Worm (Caenorhabditis elegans) whole organism, L1 larva: ENCODE data around the gene T19D12.9.
A peak's percentile ranks its signal among the peaks of the same experiment; 100 is the strongest.

ENCODE experiments used
- C04F5.9 ChIP-seq: sonication (generic microtip); optimal IDR thresholded peaks from 2 replicates; lab custom pipeline; 2016; ENCODE audit warnings: missing genetic modification characterization, missing compliant biosample characterization
- C16A3.4 ChIP-seq: fragments of 150-350 bp; optimal IDR thresholded peaks from 2 replicates; lab custom pipeline; 2014; ENCODE audit warnings: missing biosample characterization, missing genetic modification characterization
- C34B4.2 ChIP-seq: sonication (generic microtip); optimal IDR thresholded peaks from 2 replicates; lab custom pipeline; 2017; ENCODE audit warnings: mild to moderate bottlenecking, missing genetic modification characterization, missing compliant biosample characterization
- F16B12.6 ChIP-seq: fragments of 150-350 bp; optimal IDR thresholded peaks from 2 replicates; lab custom pipeline; 2014; ENCODE audit warnings: missing biosample characterization, missing genetic modification characterization
- Y116A8C.19 ChIP-seq: sonication (generic microtip); optimal IDR thresholded peaks from 2 replicates; lab custom pipeline; 2016; ENCODE audit warnings: missing compliant biosample characterization, missing genetic modification characterization, borderline replicate concordance
- aha-1 ChIP-seq: fragments of 150-350 bp; optimal IDR thresholded peaks from 2 replicates; lab custom pipeline; 2014; ENCODE audit warnings: missing biosample characterization, missing genetic modification characterization
- aly-2 ChIP-seq: fragments of 150-350 bp; optimal IDR thresholded peaks from 2 replicates; lab custom pipeline; 2014; ENCODE audit warnings: missing biosample characterization, missing genetic modification characterization
- ama-1 ChIP-seq: fragments of 150-350 bp; optimal IDR thresholded peaks from 2 replicates; lab custom pipeline; 2014
- blmp-1 ChIP-seq: fragments of 150-350 bp; optimal IDR thresholded peaks from 2 replicates; lab custom pipeline; 2014; ENCODE audit warnings: missing biosample characterization, missing genetic modification characterization
- ceh-63 ChIP-seq: fragments of 200-800 bp; sonication (Bioruptor generic); optimal IDR thresholded peaks from 2 replicates; lab custom pipeline; 2018; ENCODE audit warnings: mild to moderate bottlenecking, missing genetic modification characterization, missing compliant biosample characterization
- ceh-8 ChIP-seq: fragments of 200-800 bp; sonication (Bioruptor generic); optimal IDR thresholded peaks from 2 replicates; lab custom pipeline; 2018; ENCODE audit warnings: mild to moderate bottlenecking, missing genetic modification characterization, moderate library complexity, missing compliant biosample characterization
- ceh-82 ChIP-seq, 3 experiments: fragments of 150-350 bp in 1 of 3; sonication (generic microtip) in 2 of 3; optimal IDR thresholded peaks; 2 replicates each; lab custom pipeline; 2014 to 2017; ENCODE audit warnings: missing biosample characterization in 3 of 3, missing genetic modification characterization in 3 of 3
- ceh-90 ChIP-seq: sonication (generic microtip); optimal IDR thresholded peaks from 2 replicates; lab custom pipeline; 2016; ENCODE audit warnings: missing genetic modification characterization, missing compliant biosample characterization
- dsc-1 ChIP-seq: sonication (generic microtip); optimal IDR thresholded peaks from 2 replicates; lab custom pipeline; 2016; ENCODE audit warnings: mild to moderate bottlenecking, missing genetic modification characterization, missing compliant biosample characterization
- egl-13 ChIP-seq: sonication (generic microtip); optimal IDR thresholded peaks from 2 replicates; lab custom pipeline; 2016; ENCODE audit warnings: missing genotype, missing genetic modification reagents, missing genetic modification characterization, missing compliant biosample characterization
- egl-27 ChIP-seq, 2 experiments: fragments of 150-350 bp in 1 of 2; sonication (generic microtip); optimal IDR thresholded peaks; 3 replicates each; lab custom pipeline; 2017 to 2018; ENCODE audit warnings: missing biosample characterization in 2 of 2, missing genetic modification characterization in 2 of 2, missing genetic modification reagents in 2 of 2
- elt-2 ChIP-seq: sonication (generic microtip); optimal IDR thresholded peaks from 2 replicates; lab custom pipeline; 2016; ENCODE audit warnings: missing genetic modification characterization, mild to moderate bottlenecking, inconsistent platforms, missing compliant biosample characterization, missing genetic modification reagents
- ets-5 ChIP-seq: fragments of 200-800 bp; sonication (Bioruptor generic); IDR thresholded peaks from 2 replicates; pipeline ENCODE4 v1.3.6; 2022; ENCODE audit warnings: missing genetic modification characterization, missing compliant biosample characterization
- fkh-10 ChIP-seq: sonication (generic microtip); optimal IDR thresholded peaks from 2 replicates; lab custom pipeline; 2017; ENCODE audit warnings: missing biosample characterization, missing genetic modification reagents, missing genetic modification characterization
- fkh-4 ChIP-seq: sonication (generic microtip); optimal IDR thresholded peaks from 2 replicates; lab custom pipeline; 2016; ENCODE audit warnings: missing compliant biosample characterization, missing genetic modification characterization, borderline replicate concordance
- fkh-8 ChIP-seq: sonication (generic microtip); optimal IDR thresholded peaks from 2 replicates; lab custom pipeline; 2016; ENCODE audit warnings: mild to moderate bottlenecking, missing genetic modification characterization, missing compliant biosample characterization
- fos-1 ChIP-seq: fragments of 150-350 bp; optimal IDR thresholded peaks from 2 replicates; lab custom pipeline; 2014; ENCODE audit warnings: missing biosample characterization, missing genetic modification characterization
- hlh-4 ChIP-seq: sonication (generic microtip); optimal IDR thresholded peaks from 2 replicates; lab custom pipeline; 2016; ENCODE audit warnings: mild to moderate bottlenecking, missing genetic modification characterization, missing compliant biosample characterization
- hpl-2 ChIP-seq: fragments of 150-350 bp; optimal IDR thresholded peaks from 2 replicates; lab custom pipeline; 2014; ENCODE audit warnings: missing biosample characterization, missing genetic modification reagents, missing genetic modification characterization
- irx-1 ChIP-seq: sonication (generic microtip); optimal IDR thresholded peaks from 2 replicates; lab custom pipeline; 2016; ENCODE audit warnings: missing genetic modification characterization, missing compliant biosample characterization
- isw-1 ChIP-seq: fragments of 200-800 bp; sonication (Bioruptor generic); IDR thresholded peaks from 2 replicates; pipeline ENCODE4 v1.3.6; 2022; ENCODE audit warnings: missing genetic modification characterization, missing compliant biosample characterization
- jun-1 ChIP-seq: fragments of 150-350 bp; optimal IDR thresholded peaks from 2 replicates; lab custom pipeline; 2014; ENCODE audit warnings: missing biosample characterization, missing genetic modification reagents, missing genetic modification characterization
- lin-13 ChIP-seq: fragments of 150-350 bp; optimal IDR thresholded peaks from 2 replicates; lab custom pipeline; 2014; ENCODE audit warnings: missing biosample characterization, missing genetic modification reagents, missing genetic modification characterization
- lin-14 ChIP-seq: fragments of 200-800 bp; sonication (Bioruptor generic); optimal IDR thresholded peaks from 2 replicates; lab custom pipeline; 2018; ENCODE audit warnings: mild to moderate bottlenecking, missing genetic modification characterization, moderate library complexity, missing compliant biosample characterization
- lin-15B ChIP-seq: fragments of 150-350 bp; sonication (generic microtip); optimal IDR thresholded peaks from 3 replicates; lab custom pipeline; 2014; ENCODE audit warnings: missing biosample characterization, missing genetic modification characterization
- lin-39 ChIP-seq: fragments of 150-350 bp; optimal IDR thresholded peaks from 2 replicates; lab custom pipeline; 2014; ENCODE audit warnings: missing biosample characterization, missing genetic modification reagents, missing genetic modification characterization
- lsy-2 ChIP-seq, 2 experiments: fragments of 150-350 bp; optimal IDR thresholded peaks; 2 replicates each; lab custom pipeline; 2014; ENCODE audit warnings: missing biosample characterization in 2 of 2, missing genetic modification characterization in 2 of 2
- mab-9 ChIP-seq: fragments of 200-800 bp; sonication (Bioruptor generic); IDR thresholded peaks from 2 replicates; pipeline ENCODE4 v1.3.6; 2022; ENCODE audit warnings: missing genetic modification reagents, missing genetic modification characterization, missing compliant biosample characterization
- mef-2 ChIP-seq: fragments of 150-350 bp; optimal IDR thresholded peaks from 2 replicates; lab custom pipeline; 2014; ENCODE audit warnings: missing biosample characterization, missing genetic modification characterization
- mep-1 ChIP-seq: fragments of 150-350 bp; optimal IDR thresholded peaks from 2 replicates; lab custom pipeline; 2014; ENCODE audit warnings: missing biosample characterization, missing genetic modification characterization
- nhr-11 ChIP-seq: fragments of 150-350 bp; optimal IDR thresholded peaks from 2 replicates; lab custom pipeline; 2014; ENCODE audit warnings: missing biosample characterization, missing genetic modification characterization
- nhr-12 ChIP-seq: sonication (generic microtip); optimal IDR thresholded peaks from 2 replicates; lab custom pipeline; 2017; ENCODE audit warnings: missing biosample characterization, missing genetic modification characterization
- nhr-19 ChIP-seq: fragments of 200-800 bp; sonication (Bioruptor generic); conservative IDR thresholded peaks from 2 replicates; pipeline ENCODE4 v1.3.6; 2022; ENCODE audit warnings: missing genetic modification characterization, missing compliant biosample characterization
- nhr-20 ChIP-seq: sonication (generic microtip); optimal IDR thresholded peaks from 2 replicates; lab custom pipeline; 2016; ENCODE audit warnings: mild to moderate bottlenecking, missing genetic modification characterization, missing compliant biosample characterization
- nhr-237 ChIP-seq: fragments of 150-350 bp; optimal IDR thresholded peaks from 2 replicates; lab custom pipeline; 2014; ENCODE audit warnings: missing biosample characterization, missing genetic modification characterization
- nhr-28 ChIP-seq: fragments of 150-350 bp; optimal IDR thresholded peaks from 2 replicates; lab custom pipeline; 2014; ENCODE audit warnings: missing biosample characterization, missing genetic modification characterization
- nhr-85 ChIP-seq: sonication (generic microtip); peaks from one replicate; lab custom pipeline; 2016; ENCODE audit warnings: missing genetic modification characterization, inconsistent platforms, missing compliant biosample characterization
- pqm-1 ChIP-seq: sonication (generic microtip); optimal IDR thresholded peaks from 3 replicates; lab custom pipeline; 2017; ENCODE audit warnings: missing biosample characterization, missing genetic modification characterization
- snpc-4 ChIP-seq: fragments of 150-350 bp; optimal IDR thresholded peaks from 2 replicates; lab custom pipeline; 2014; ENCODE audit warnings: missing biosample characterization, missing genetic modification characterization
- sox-4 ChIP-seq: sonication (generic microtip); optimal IDR thresholded peaks from 2 replicates; lab custom pipeline; 2016; ENCODE audit warnings: missing genetic modification characterization, missing compliant biosample characterization
- sptf-1 ChIP-seq: fragments of 150-350 bp; optimal IDR thresholded peaks from 2 replicates; lab custom pipeline; 2014; ENCODE audit warnings: missing biosample characterization, missing genetic modification characterization
- sup-37 ChIP-seq: fragments of 200-800 bp; sonication (Bioruptor generic); optimal IDR thresholded peaks from 2 replicates; lab custom pipeline; 2018; ENCODE audit warnings: mild to moderate bottlenecking, missing genetic modification characterization, missing compliant biosample characterization
- tlp-1 ChIP-seq: fragments of 150-350 bp; optimal IDR thresholded peaks from 2 replicates; lab custom pipeline; 2014; ENCODE audit warnings: missing biosample characterization, missing genetic modification characterization
- unc-86 ChIP-seq: sonication (generic microtip); optimal IDR thresholded peaks from 2 replicates; lab custom pipeline; 2016; ENCODE audit warnings: missing genetic modification characterization, missing compliant biosample characterization
- vab-15 ChIP-seq: sonication (generic microtip); optimal IDR thresholded peaks from 2 replicates; lab custom pipeline; 2017; ENCODE audit warnings: missing genotype, mild to moderate bottlenecking, missing genetic modification characterization, missing compliant biosample characterization
- ztf-4 ChIP-seq: fragments of 150-350 bp; optimal IDR thresholded peaks from 2 replicates; lab custom pipeline; 2014; ENCODE audit warnings: missing biosample characterization, missing genetic modification characterization

The T19D12.9 gene

ce11 chrII:6683663-6684285 lies 29.6 kb upstream of the T19D12.9 start, which contains the start of gene gyf-1 (continued):
- TF ChIP-seq C16A3.4 (tag; lab: Kevin White, UChicago) (no peak), mef-2 (tag; lab: Kevin White, UChicago) (no peak), nhr-85 (no peak), nhr-28 (tag; lab: Kevin White, UChicago) (no peak), ceh-8 (GFP tag; lab: Kevin White, UChicago) (no peak), fkh-8 (tag; lab: Kevin White, UChicago) (peak; percentile 47), ceh-90 (tag; lab: Kevin White, UChicago) (no peak), C04F5.9 (no peak), lin-13 (no peak), Y116A8C.19 (tag; lab: Kevin White, UChicago) (no peak), ztf-4 (tag; lab: Kevin White, UChicago) (no peak), hpl-2 (GFP tag; lab: Kevin White, UChicago) (no peak), snpc-4 (tag; lab: Kevin White, UChicago) (no peak), nhr-237 (tag; lab: Kevin White, UChicago) (no peak), ceh-63 (GFP tag; lab: Kevin White, UChicago) (no peak), fos-1 (tag; lab: Kevin White, UChicago) (no peak), egl-27 (tag; optimal IDR thresholded peaks at IDR 0.05; lab: Kevin White, UChicago) (no peak), aha-1 (tag; lab: Kevin White, UChicago) (no peak), jun-1 (tag; lab: Kevin White, UChicago) (no peak), unc-86 (tag; lab: Kevin White, UChicago) (no peak), blmp-1 (tag; lab: Kevin White, UChicago) (peak; percentile 10), F16B12.6 (tag; lab: Kevin White, UChicago) (peak; percentile 23), lin-15B (tag; lab: Kevin White, UChicago) (peak; percentile 58), fkh-10 (GFP tag; lab: Kevin White, UChicago) (no peak), lin-14 (GFP tag; lab: Kevin White, UChicago) (peak; percentile 76), tlp-1 (tag; lab: Kevin White, UChicago) (no peak), mab-9 (GFP tag; lab: Robert Waterston, UW) (no peak), ama-1 (lab: Kevin White, UChicago) (no peak), egl-13 (tag; lab: Kevin White, UChicago) (no peak), mep-1 (tag; lab: Kevin White, UChicago) (no peak), isw-1 (GFP tag; lab: Robert Waterston, UW) (no peak), ets-5 (GFP tag; lab: Robert Waterston, UW) (no peak), ceh-82 (tag; optimal IDR thresholded peaks at IDR 0.05; lab: Kevin White, UChicago) (peak in 1 of 3 experiments; percentile 53), C34B4.2 (tag; lab: Kevin White, UChicago) (no peak), irx-1 (tag; lab: Kevin White, UChicago) (no peak), nhr-19 (GFP tag; lab: Robert Waterston, UW) (no peak), vab-15 (tag; lab: Kevin White, UChicago) (peak; percentile 10), lin-39 (tag; lab: Kevin White, UChicago) (no peak), sox-4 (no peak), nhr-11 (tag; lab: Kevin White, UChicago) (no peak), dsc-1 (tag; lab: Kevin White, UChicago) (no peak), hlh-4 (no peak), lsy-2 (tag; optimal IDR thresholded peaks at IDR 0.05; lab: Kevin White, UChicago) (peak in 1 of 2 experiments; percentile 51), elt-2 (tag; lab: Kevin White, UChicago) (peak; percentile 17), sptf-1 (no peak), fkh-4 (no peak), sup-37 (no peak), pqm-1 (no peak), aly-2 (tag; lab: Kevin White, UChicago) (peak; percentile 3), nhr-12 (no peak), nhr-20 (tag; lab: Kevin White, UChicago) (peak; percentile 46)
